Worm (Caenorhabditis elegans): ENCODE results near the gene clec-169.

ce11 chrIV:1264928-1265327, 3.8 kb downstream of the clec-169 start, which contains the start of gene F38A1.13:
- TF ChIP-seq gmeb-1 (tag; optimal IDR thresholded peaks at IDR 0.05) (no peak), aly-2 (tag; optimal IDR thresholded peaks at IDR 0.05) (no peak), ztf-4 (tag; optimal IDR thresholded peaks at IDR 0.05) (no peak), ztf-11 (tag; optimal IDR thresholded peaks at IDR 0.05) (no peak), snpc-4 (tag; optimal IDR thresholded peaks at IDR 0.05) (no peak), blmp-1 (tag; optimal IDR thresholded peaks at IDR 0.05; ENCODE audit: insufficient read depth) (no peak), nhr-77 (tag; optimal IDR thresholded peaks at IDR 0.05) (no peak), ama-1 (optimal IDR thresholded peaks at IDR 0.05) (no peak), alr-1 (tag; optimal IDR thresholded peaks at IDR 0.05) (no peak)
